Worm (Caenorhabditis elegans): Measurements from ENCODE around the gene C06B3.7.

- TF ChIP-seq him-1 (tag; optimal IDR thresholded peaks at IDR 0.05) = no peak
- TF ChIP-seq W03F9.2 (tag; optimal IDR thresholded peaks at IDR 0.05) = no peak
- no peak for TF ChIP-seq dao-5 (tag; optimal IDR thresholded peaks at IDR 0.05)
These were observed 22.5 kb downstream of the C06B3.7 start for ce11 chrV:13931952-13932351.
